Worm (Caenorhabditis elegans): ENCODE data around the gene lips-3.
A peak's percentile ranks its signal among the peaks of the same experiment; 100 is the strongest.

The lips-3 gene

DNA sequence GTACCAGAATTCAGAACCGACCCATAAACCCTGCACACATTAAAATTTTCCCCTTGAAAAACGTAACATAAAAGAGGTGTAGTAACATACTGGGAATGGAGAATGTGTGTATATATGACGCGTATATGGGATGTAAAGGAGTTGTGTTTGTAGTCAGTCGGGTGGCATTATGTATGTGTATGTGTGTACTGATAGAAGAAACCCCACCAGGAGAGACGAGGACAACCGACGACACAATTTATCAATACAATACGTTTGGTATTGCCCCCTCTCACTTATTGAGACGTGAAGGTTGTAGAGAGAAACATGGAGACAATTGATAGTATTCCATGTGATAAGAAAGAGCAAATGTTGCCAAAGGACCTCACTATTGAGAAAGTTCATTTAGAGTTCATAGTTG is 51.7 kb downstream of the lips-3 start (continued):
- peak; percentile 85 for TF ChIP-seq pqm-1 (tag; optimal IDR thresholded peaks at IDR 0.05)
- no peak for TF ChIP-seq ZK546.5 (tag; optimal IDR thresholded peaks at IDR 0.05)
- no peak for TF ChIP-seq nhr-6 (tag; optimal IDR thresholded peaks at IDR 0.05)
- no peak for TF ChIP-seq Y5F2A.4 (GFP tag; optimal IDR thresholded peaks at IDR 0.05)
- TF ChIP-seq daf-16 (GFP tag; optimal IDR thresholded peaks at IDR 0.05), result no peak
- TF ChIP-seq daf-16 (tag; optimal IDR thresholded peaks at IDR 0.05), result peak; percentile 56
- no peak for TF ChIP-seq ceh-20 (GFP tag; IDR thresholded peaks at IDR 0.05)
- TF ChIP-seq gei-8 (GFP tag; optimal IDR thresholded peaks at IDR 0.05), result no peak

All from whole organism, L4 larva.